Worm (Caenorhabditis elegans) whole organism, L2 larva: ENCODE measurements around the gene F46C5.9.

Source experiments
- C34F6.9 ChIP-seq: fragments of 150-350 bp; optimal IDR thresholded peaks from 2 replicates; lab custom pipeline; 2014; ENCODE audit warnings: missing biosample characterization, missing genetic modification characterization
- F13H6.1 ChIP-seq: sonication (generic microtip); optimal IDR thresholded peaks from 2 replicates; lab custom pipeline; 2016; ENCODE audit warnings: missing genetic modification characterization, missing compliant biosample characterization
- R02D3.7 ChIP-seq: fragments of 150-350 bp; optimal IDR thresholded peaks from 2 replicates; lab custom pipeline; 2014; ENCODE audit warnings: missing biosample characterization, missing genetic modification characterization
- Y55F3AM.14 ChIP-seq: fragments of 200-800 bp; sonication (Bioruptor generic); optimal IDR thresholded peaks from 2 replicates; lab custom pipeline; 2018; ENCODE audit warnings: mild to moderate bottlenecking, missing genetic modification characterization, missing compliant biosample characterization
- alr-1 ChIP-seq: fragments of 150-350 bp; optimal IDR thresholded peaks from 2 replicates; lab custom pipeline; 2014; ENCODE audit warnings: missing biosample characterization, missing genetic modification characterization
- aly-2 ChIP-seq: fragments of 150-350 bp; optimal IDR thresholded peaks from 2 replicates; lab custom pipeline; 2014; ENCODE audit warnings: missing biosample characterization, missing genetic modification characterization
- blmp-1 ChIP-seq: sonication (generic microtip); optimal IDR thresholded peaks from 2 replicates; lab custom pipeline; 2017; ENCODE audit warnings: missing genetic modification characterization, mild to moderate bottlenecking, missing compliant biosample characterization, antibody characterized with exemption, moderate library complexity; ENCODE audit not compliant: insufficient read depth
- ceh-16 ChIP-seq: fragments of 150-350 bp; optimal IDR thresholded peaks from 2 replicates; lab custom pipeline; 2014; ENCODE audit warnings: missing biosample characterization, missing genetic modification characterization
- ceh-82 ChIP-seq: fragments of 150-350 bp; optimal IDR thresholded peaks from 2 replicates; lab custom pipeline; 2014; ENCODE audit warnings: missing biosample characterization, missing genetic modification characterization
- crh-2 ChIP-seq: sonication (generic microtip); optimal IDR thresholded peaks from 2 replicates; lab custom pipeline; 2017; ENCODE audit warnings: missing biosample characterization, missing genetic modification characterization
- elt-3 ChIP-seq: sonication (generic microtip); optimal IDR thresholded peaks from 2 replicates; lab custom pipeline; 2017; ENCODE audit warnings: missing biosample characterization, missing genetic modification characterization
- gmeb-1 ChIP-seq: fragments of 150-350 bp; optimal IDR thresholded peaks from 2 replicates; lab custom pipeline; 2014; ENCODE audit warnings: missing biosample characterization, missing genetic modification characterization
- lin-13 ChIP-seq: fragments of 150-350 bp; optimal IDR thresholded peaks from 2 replicates; lab custom pipeline; 2014; ENCODE audit warnings: missing biosample characterization, missing genetic modification reagents, missing genetic modification characterization
- lin-39 ChIP-seq: fragments of 150-350 bp; optimal IDR thresholded peaks from 2 replicates; lab custom pipeline; 2014; ENCODE audit warnings: missing biosample characterization, missing genetic modification reagents, missing genetic modification characterization
- lsy-2 ChIP-seq, 2 experiments: fragments of 150-350 bp in 1 of 2; sonication (generic microtip) in 1 of 2; optimal IDR thresholded peaks; 2 replicates each; lab custom pipeline; 2014 to 2017; ENCODE audit warnings: missing biosample characterization in 2 of 2, missing genetic modification characterization in 2 of 2
- mab-5 ChIP-seq: fragments of 150-350 bp; optimal IDR thresholded peaks from 2 replicates; lab custom pipeline; 2014; ENCODE audit warnings: missing biosample characterization, missing genetic modification characterization
- mbf-1 ChIP-seq: sonication (generic microtip); optimal IDR thresholded peaks from 2 replicates; lab custom pipeline; 2017; ENCODE audit warnings: missing biosample characterization, missing genetic modification characterization
- mdl-1 ChIP-seq, 2 experiments: fragments of 150-350 bp in 1 of 2; sonication (generic microtip) in 1 of 2; optimal IDR thresholded peaks; 2 replicates each; lab custom pipeline; 2017; ENCODE audit warnings: missing biosample characterization in 2 of 2, missing genetic modification characterization in 2 of 2
- nhr-10 ChIP-seq: sonication (generic microtip); optimal IDR thresholded peaks from 2 replicates; lab custom pipeline; 2017; ENCODE audit warnings: missing biosample characterization, missing genetic modification characterization
- nhr-129 ChIP-seq: fragments of 150-350 bp; optimal IDR thresholded peaks from 2 replicates; lab custom pipeline; 2014; ENCODE audit warnings: missing biosample characterization, missing genetic modification characterization
- nhr-23 ChIP-seq: fragments of 150-350 bp; optimal IDR thresholded peaks from 2 replicates; lab custom pipeline; 2014; ENCODE audit warnings: missing biosample characterization, missing genetic modification reagents, missing genetic modification characterization
- nhr-237 ChIP-seq: fragments of 150-350 bp; optimal IDR thresholded peaks from 2 replicates; lab custom pipeline; 2014; ENCODE audit warnings: missing biosample characterization, missing genetic modification characterization
- nhr-25 ChIP-seq: fragments of 150-350 bp; sonication (generic microtip); optimal IDR thresholded peaks from 3 replicates; lab custom pipeline; 2014; ENCODE audit warnings: missing biosample characterization, missing genetic modification characterization
- nhr-6 ChIP-seq: fragments of 150-350 bp; optimal IDR thresholded peaks from 2 replicates; lab custom pipeline; 2014; ENCODE audit warnings: missing biosample characterization, missing genetic modification characterization
- nhr-77 ChIP-seq: fragments of 150-350 bp; optimal IDR thresholded peaks from 2 replicates; lab custom pipeline; 2014; ENCODE audit warnings: missing biosample characterization, missing genetic modification characterization
- skn-1 ChIP-seq: sonication (generic microtip); optimal IDR thresholded peaks from 2 replicates; lab custom pipeline; 2017; ENCODE audit warnings: missing biosample characterization, missing genetic modification characterization
- sma-3 ChIP-seq: sonication (generic microtip); optimal IDR thresholded peaks from 2 replicates; lab custom pipeline; 2016; ENCODE audit warnings: missing genetic modification reagents, missing genetic modification characterization, missing compliant biosample characterization
- sma-9 ChIP-seq, 2 experiments: fragments of 150-350 bp in 1 of 2; sonication (generic microtip) in 1 of 2; optimal IDR thresholded peaks; 2 replicates each; lab custom pipeline; 2014 to 2016; ENCODE audit warnings: missing genetic modification characterization in 2 of 2, mild to moderate bottlenecking in 1 of 2, missing biosample characterization in 1 of 2, missing compliant biosample characterization in 1 of 2, missing genetic modification reagents in 1 of 2, moderate library complexity in 1 of 2
- snpc-4 ChIP-seq: fragments of 150-350 bp; optimal IDR thresholded peaks from 2 replicates; lab custom pipeline; 2014; ENCODE audit warnings: missing biosample characterization, missing genetic modification characterization
- unc-39 ChIP-seq: fragments of 150-350 bp; optimal IDR thresholded peaks from 2 replicates; lab custom pipeline; 2014; ENCODE audit warnings: missing biosample characterization, missing genetic modification characterization
- unc-55 ChIP-seq: fragments of 150-350 bp; sonication (generic microtip); optimal IDR thresholded peaks from 3 replicates; lab custom pipeline; 2014; ENCODE audit warnings: missing biosample characterization, missing genetic modification reagents, missing genetic modification characterization
- zag-1 ChIP-seq: fragments of 150-350 bp; optimal IDR thresholded peaks from 2 replicates; lab custom pipeline; 2014; ENCODE audit warnings: missing biosample characterization, missing genetic modification characterization
- ztf-1 ChIP-seq: fragments of 200-800 bp; sonication (Bioruptor generic); conservative IDR thresholded peaks from 2 replicates; pipeline ENCODE4 v1.3.6; 2022; ENCODE audit warnings: missing genetic modification characterization, missing compliant biosample characterization
- ztf-11 ChIP-seq: sonication (generic microtip); optimal IDR thresholded peaks from 2 replicates; lab custom pipeline; 2017; ENCODE audit warnings: missing biosample characterization, missing genetic modification characterization
- ztf-4 ChIP-seq: fragments of 150-350 bp; optimal IDR thresholded peaks from 2 replicates; lab custom pipeline; 2014; ENCODE audit warnings: missing biosample characterization, missing genetic modification characterization

The F46C5.9 gene

ce11 chrII:8845298-8845697 is 34.8 kb upstream of the F46C5.9 start, which contains the start of gene agxt-1:
agxt-1 (plus strand) TSS chrII:8845598.
- no peak for TF ChIP-seq elt-3 (tag; lab: Kevin White, UChicago)
- no peak for TF ChIP-seq R02D3.7 (tag; lab: Kevin White, UChicago)
- TF ChIP-seq alr-1 (tag; lab: Kevin White, UChicago) = no peak
- no peak for TF ChIP-seq ztf-11
- TF ChIP-seq nhr-10 (tag; lab: Kevin White, UChicago) = no peak
- no peak for TF ChIP-seq mab-5 (tag; lab: Kevin White, UChicago)
- TF ChIP-seq F13H6.1 (tag; lab: Kevin White, UChicago) = no peak
- TF ChIP-seq nhr-77 (tag; lab: Kevin White, UChicago) = no peak
- no peak for TF ChIP-seq snpc-4 (tag; lab: Kevin White, UChicago)
- no peak for TF ChIP-seq ztf-4
- no peak for TF ChIP-seq skn-1 (tag; lab: Kevin White, UChicago)
- TF ChIP-seq unc-55 (GFP tag; lab: Kevin White, UChicago) = no peak

ce11 chrII:8844465-8845126 is 34.1 kb upstream of the F46C5.9 start, which contains the start of gene F46C5.6:
F46C5.6 (minus strand) TSS chrII:8844515.
- peak; percentile 84 for TF ChIP-seq F13H6.1 (tag; lab: Kevin White, UChicago)
- TF ChIP-seq C34F6.9 (tag; lab: Kevin White, UChicago) = peak; percentile 28
- TF ChIP-seq mdl-1 (tag; optimal IDR thresholded peaks at IDR 0.05; lab: Kevin White, UChicago) = no peak
- peak; percentile 45 for TF ChIP-seq nhr-129 (tag; lab: Kevin White, UChicago)
- peak in 1 of 2 experiments; percentile 26 for TF ChIP-seq lsy-2 (tag; optimal IDR thresholded peaks at IDR 0.05; lab: Kevin White, UChicago)
- TF ChIP-seq sma-9 (GFP tag; optimal IDR thresholded peaks at IDR 0.05; lab: Kevin White, UChicago) = peak; percentile 17
- TF ChIP-seq sma-9 (tag; optimal IDR thresholded peaks at IDR 0.05; lab: Kevin White, UChicago) = no peak
- no peak for TF ChIP-seq ceh-82 (tag; lab: Kevin White, UChicago)

- TF ChIP-seq mdl-1 (tag; optimal IDR thresholded peaks at IDR 0.05; lab: Kevin White, UChicago) (no peak), aly-2 (tag; lab: Kevin White, UChicago) (no peak), nhr-237 (no peak), ztf-1 (GFP tag; lab: Robert Waterston, UW) (no peak), mab-5 (tag; lab: Kevin White, UChicago) (no peak), nhr-23 (tag; lab: Kevin White, UChicago) (no peak), alr-1 (tag; lab: Kevin White, UChicago) (no peak), unc-39 (tag; lab: Kevin White, UChicago) (no peak)
These were observed 28.5 kb upstream of the F46C5.9 start, which contains the start of gene F46C5.7 for ce11 chrII:8839025-8839424. F46C5.7 (plus strand) TSS chrII:8839325.

ce11 chrII:8835857-8836256 is 25.3 kb upstream of the F46C5.9 start, which contains the start of gene F46C5.4:
F46C5.4 (plus strand) TSS chrII:8836078.
- TF ChIP-seq crh-2 (tag; lab: Kevin White, UChicago) (no peak), blmp-1 (tag; lab: Kevin White, UChicago) (no peak), nhr-25 (no peak), nhr-6 (no peak), mbf-1 (tag; lab: Kevin White, UChicago) (no peak), zag-1 (no peak), sma-3 (GFP tag; lab: Kevin White, UChicago) (no peak), nhr-129 (tag; lab: Kevin White, UChicago) (no peak), lin-39 (tag; lab: Kevin White, UChicago) (no peak), ztf-11 (no peak), ztf-1 (GFP tag; lab: Robert Waterston, UW) (no peak), R02D3.7 (tag; lab: Kevin White, UChicago) (no peak)

- TF ChIP-seq ceh-82 (tag; lab: Kevin White, UChicago) (no peak), C34F6.9 (tag; lab: Kevin White, UChicago) (no peak), lin-13 (GFP tag; lab: Kevin White, UChicago) (no peak), alr-1 (tag; lab: Kevin White, UChicago) (no peak), ceh-16 (tag; lab: Kevin White, UChicago) (no peak), zag-1 (no peak), mbf-1 (tag; lab: Kevin White, UChicago) (no peak), elt-3 (tag; lab: Kevin White, UChicago) (no peak), blmp-1 (tag; lab: Kevin White, UChicago) (no peak), nhr-6 (no peak), Y55F3AM.14 (GFP tag; lab: Kevin White, UChicago) (no peak), skn-1 (tag; lab: Kevin White, UChicago) (no peak), nhr-237 (no peak), ztf-4 (no peak), gmeb-1 (tag; lab: Kevin White, UChicago) (no peak)
These were observed 22.4 kb upstream of the F46C5.9 start for ce11 chrII:8832941-8833340.
